Worm (Caenorhabditis elegans): ENCODE data around the gene C17C3.15.

ce11 chrII:5533642-5534041 is 36.8 kb upstream of the C17C3.15 start, which contains the start of gene hlh-26:
- TF ChIP-seq tbx-2 (tag; optimal IDR thresholded peaks at IDR 0.05) (no peak), ceh-45 (GFP tag; IDR thresholded peaks at IDR 0.05) (no peak), che-1 (tag; optimal IDR thresholded peaks at IDR 0.05) (no peak)

All from whole organism, late embryonic.